Fruit fly (Drosophila melanogaster) whole organism: ENCODE results near the gene cmpy.

Experiments used
- CG8478 ChIP-seq: fragments of >200 bp; optimal IDR thresholded peaks from 2 replicates; lab custom pipeline; 2018; ENCODE audit warnings: inconsistent platforms
- Dll ChIP-seq: fragments of >200 bp; optimal IDR thresholded peaks from 2 replicates; lab custom pipeline; 2017
- EcR ChIP-seq, 2 experiments: fragments of >200 bp; optimal IDR thresholded peaks; 2 replicates each; lab custom pipeline; 2017; ENCODE audit warnings: missing biosample characterization in 2 of 2, missing genetic modification characterization in 2 of 2, missing genetic modification reagents in 2 of 2
- pan ChIP-seq: fragments of >200 bp; optimal IDR thresholded peaks from 2 replicates; lab custom pipeline; 2017
- psq ChIP-seq: fragments of >200 bp; optimal IDR thresholded peaks from 2 replicates; lab custom pipeline; 2017
- usp ChIP-seq: fragments of >200 bp; optimal IDR thresholded peaks from 2 replicates; lab custom pipeline; 2017; ENCODE audit warnings: missing biosample characterization, missing genetic modification characterization, mixed read lengths

dm6 chr3L:20671659-20672058, 47.3 kb downstream of the cmpy start:
- TF ChIP-seq psq (lab: Kevin White, UChicago) (no peak), usp (GFP tag; lab: Kevin White, UChicago) (no peak), EcR (GFP tag; optimal IDR thresholded peaks at IDR 0.05; lab: Kevin White, UChicago) (no peak), pan (lab: Kevin White, UChicago) (no peak), CG8478 (lab: Kevin White, UChicago) (no peak), Dll (lab: Kevin White, UChicago) (no peak)
